Fruit fly (Drosophila melanogaster) whole organism, embryonic: Measurements from ENCODE around the gene Girdin.

ENCODE experiments used
- Ada2b ChIP-seq: fragments of 200-800 bp; sonication (Bioruptor generic); IDR thresholded peaks from 2 replicates; pipeline ENCODE4 v1.3.6; 2022; ENCODE audit warnings: missing biosample characterization, missing genetic modification characterization
- CG11085 ChIP-seq: fragments of 200-800 bp; sonication (Bioruptor generic); IDR thresholded peaks from 2 replicates; pipeline ENCODE4 v1.3.6; 2022; ENCODE audit warnings: missing biosample characterization, missing genetic modification characterization
- CG12071 ChIP-seq: fragments of 200-800 bp; sonication (Bioruptor generic); optimal IDR thresholded peaks from 3 replicates; lab custom pipeline; 2018; ENCODE audit warnings: missing biosample characterization, mild to moderate bottlenecking, missing genetic modification characterization
- CG13894 ChIP-seq: fragments of 200-800 bp; sonication (Bioruptor generic); optimal IDR thresholded peaks from 3 replicates; lab custom pipeline; 2018; ENCODE audit warnings: missing biosample characterization, mild to moderate bottlenecking, missing genetic modification characterization, moderate library complexity
- CG14014 ChIP-seq: fragments of 200-800 bp; sonication (Bioruptor generic); IDR thresholded peaks from 2 replicates; pipeline ENCODE4 v1.3.6; 2022; ENCODE audit warnings: missing biosample characterization, missing genetic modification characterization
- CG17385 ChIP-seq: fragments of 200-800 bp; sonication (Bioruptor generic); optimal IDR thresholded peaks from 3 replicates; lab custom pipeline; 2018; ENCODE audit warnings: missing biosample characterization, mild to moderate bottlenecking, missing genetic modification characterization
- CG2712 ChIP-seq: fragments of 200-800 bp; optimal IDR thresholded peaks from 3 replicates; lab custom pipeline; 2019; ENCODE audit warnings: missing biosample characterization, mild to moderate bottlenecking, missing genetic modification characterization, moderate library complexity
- CG4282 ChIP-seq: fragments of 200-800 bp; sonication (Bioruptor generic); optimal IDR thresholded peaks from 2 replicates; lab custom pipeline; 2016; ENCODE audit warnings: missing biosample characterization, missing genetic modification characterization
- CG4820 ChIP-seq: fragments of 200-800 bp; sonication (Bioruptor generic); optimal IDR thresholded peaks from 3 replicates; lab custom pipeline; 2016; ENCODE audit warnings: missing biosample characterization, missing genetic modification characterization
- CG6175 ChIP-seq: fragments of 200-800 bp; sonication (Bioruptor generic); IDR thresholded peaks from 3 replicates; pipeline ENCODE4 v1.3.6; 2022; ENCODE audit warnings: missing biosample characterization, missing genetic modification characterization
- CG7357 ChIP-seq: fragments of 200-800 bp; sonication (Bioruptor generic); IDR thresholded peaks from 3 replicates; pipeline ENCODE4 v1.3.6; 2022; ENCODE audit warnings: missing biosample characterization, missing genetic modification characterization
- CG7987 ChIP-seq: fragments of 200-800 bp; sonication (Bioruptor generic); optimal IDR thresholded peaks from 2 replicates; lab custom pipeline; 2018; ENCODE audit warnings: missing biosample characterization, mild to moderate bottlenecking, missing genetic modification characterization, moderate library complexity
- CTCF ChIP-seq: fragments of 200-800 bp; sonication (Bioruptor generic); optimal IDR thresholded peaks from 2 replicates; lab custom pipeline; 2017; ENCODE audit warnings: missing biosample characterization, mild to moderate bottlenecking, missing genetic modification characterization, moderate library complexity
- CoRest ChIP-seq: fragments of 200-800 bp; sonication (Bioruptor generic); optimal IDR thresholded peaks from 3 replicates; lab custom pipeline; 2018; ENCODE audit warnings: missing biosample characterization, mild to moderate bottlenecking, missing genetic modification characterization, moderate library complexity
- Dad ChIP-seq: fragments of 200-800 bp; sonication (Bioruptor generic); optimal IDR thresholded peaks from 3 replicates; lab custom pipeline; 2016; ENCODE audit warnings: missing biosample characterization, missing genetic modification characterization
- Dfd ChIP-seq, 2 experiments: fragments of >200 bp; optimal IDR thresholded peaks; 2 replicates each; lab custom pipeline; 2017; ENCODE audit warnings: missing biosample characterization in 2 of 2, missing genetic modification characterization in 2 of 2
- Eip74EF ChIP-seq, 2 experiments: fragments of 200-800 bp in 1 of 2; fragments of >200 bp in 1 of 2; sonication (Bioruptor generic) in 1 of 2; optimal IDR thresholded peaks; 2 replicates each; lab custom pipeline; 2017 to 2019; ENCODE audit warnings: missing biosample characterization in 2 of 2, missing genetic modification characterization in 2 of 2, mild to moderate bottlenecking in 1 of 2, moderate library complexity in 1 of 2
- Fer2 ChIP-seq: fragments of 200-800 bp; sonication (Bioruptor generic); optimal IDR thresholded peaks from 2 replicates; lab custom pipeline; 2018; ENCODE audit warnings: missing biosample characterization, mild to moderate bottlenecking, missing genetic modification characterization, moderate library complexity
- HmgZ ChIP-seq: fragments of 200-800 bp; sonication (Bioruptor generic); optimal IDR thresholded peaks from 2 replicates; lab custom pipeline; 2018; ENCODE audit warnings: missing biosample characterization, mild to moderate bottlenecking, missing genetic modification characterization
- MTF-1 ChIP-seq: fragments of 200-800 bp; sonication (Bioruptor generic); optimal IDR thresholded peaks from 2 replicates; lab custom pipeline; 2018; ENCODE audit warnings: missing biosample characterization, mild to moderate bottlenecking, missing genetic modification characterization, borderline replicate concordance
- Meics ChIP-seq: fragments of 200-800 bp; sonication (Bioruptor generic); optimal IDR thresholded peaks from 2 replicates; lab custom pipeline; 2017; ENCODE audit warnings: missing biosample characterization, mild to moderate bottlenecking, missing genetic modification characterization
- Neu2 ChIP-seq: fragments of 200-800 bp; sonication (Bioruptor generic); optimal IDR thresholded peaks from 3 replicates; lab custom pipeline; 2016; ENCODE audit warnings: missing biosample characterization, missing genetic modification characterization, borderline replicate concordance
- Oli ChIP-seq: fragments of 200-800 bp; sonication (Bioruptor generic); optimal IDR thresholded peaks from 2 replicates; lab custom pipeline; 2018; ENCODE audit warnings: missing biosample characterization, mild to moderate bottlenecking, missing genetic modification characterization, moderate library complexity
- Usf ChIP-seq: fragments of 200-800 bp; sonication (Bioruptor generic); optimal IDR thresholded peaks from 2 replicates; lab custom pipeline; 2017; ENCODE audit warnings: missing genotype, missing biosample characterization, missing genetic modification characterization
- Xrp1 ChIP-seq: fragments of 200-800 bp; sonication (Bioruptor generic); IDR thresholded peaks from 2 replicates; pipeline ENCODE4 v1.3.6; 2022; ENCODE audit warnings: missing biosample characterization, missing genetic modification characterization
- bab2 ChIP-seq: fragments of 200-800 bp; sonication (Bioruptor generic); optimal IDR thresholded peaks from 2 replicates; lab custom pipeline; 2016; ENCODE audit warnings: missing biosample characterization, missing genetic modification characterization
- dysf ChIP-seq: fragments of 200-800 bp; sonication (Bioruptor generic); IDR thresholded peaks from 3 replicates; pipeline ENCODE4 v1.3.6; 2022; ENCODE audit warnings: missing biosample characterization, missing genetic modification characterization
- exex ChIP-seq: fragments of 200-800 bp; sonication (Bioruptor generic); optimal IDR thresholded peaks from 4 replicates; lab custom pipeline; 2018; ENCODE audit warnings: missing biosample characterization, mild to moderate bottlenecking, missing genetic modification characterization, moderate library complexity
- eyg ChIP-seq: fragments of 200-800 bp; sonication (Bioruptor generic); optimal IDR thresholded peaks from 3 replicates; lab custom pipeline; 2016; ENCODE audit warnings: missing biosample characterization, missing genetic modification characterization
- fd102C ChIP-seq: fragments of 200-800 bp; sonication (Bioruptor generic); optimal IDR thresholded peaks from 2 replicates; lab custom pipeline; 2018; ENCODE audit warnings: missing biosample characterization, mild to moderate bottlenecking, missing genetic modification characterization, moderate library complexity
- kah ChIP-seq: fragments of 200-800 bp; sonication (Bioruptor generic); optimal IDR thresholded peaks from 2 replicates; lab custom pipeline; 2018; ENCODE audit warnings: missing biosample characterization, mild to moderate bottlenecking, missing genetic modification characterization
- lmd ChIP-seq: fragments of 200-800 bp; sonication (Bioruptor generic); IDR thresholded peaks from 2 replicates; pipeline ENCODE4 v1.3.6; 2022; ENCODE audit warnings: missing biosample characterization, missing genetic modification characterization
- mld ChIP-seq: fragments of 200-800 bp; sonication (Bioruptor generic); IDR thresholded peaks from 3 replicates; pipeline ENCODE4 v1.3.6; 2022; ENCODE audit warnings: missing biosample characterization, missing genetic modification characterization; ENCODE audit not compliant: partially characterized antibody
- nerfin-1 ChIP-seq: fragments of 200-800 bp; sonication (Bioruptor generic); optimal IDR thresholded peaks from 3 replicates; lab custom pipeline; 2019; ENCODE audit warnings: missing biosample characterization, mild to moderate bottlenecking, missing genetic modification characterization, moderate library complexity
- org-1 ChIP-seq: fragments of 200-800 bp; sonication (Bioruptor generic); optimal IDR thresholded peaks from 2 replicates; lab custom pipeline; 2017; ENCODE audit warnings: missing biosample characterization, missing genetic modification characterization
- stc ChIP-seq: fragments of 200-800 bp; sonication (Bioruptor generic); IDR thresholded peaks from 2 replicates; pipeline ENCODE4 v1.3.6; 2022; ENCODE audit warnings: missing biosample characterization, missing genetic modification characterization
- sug ChIP-seq: fragments of 200-800 bp; optimal IDR thresholded peaks from 2 replicates; lab custom pipeline; 2019; ENCODE audit warnings: missing biosample characterization, mild to moderate bottlenecking, missing genetic modification characterization, moderate library complexity

The Girdin gene

DNA sequence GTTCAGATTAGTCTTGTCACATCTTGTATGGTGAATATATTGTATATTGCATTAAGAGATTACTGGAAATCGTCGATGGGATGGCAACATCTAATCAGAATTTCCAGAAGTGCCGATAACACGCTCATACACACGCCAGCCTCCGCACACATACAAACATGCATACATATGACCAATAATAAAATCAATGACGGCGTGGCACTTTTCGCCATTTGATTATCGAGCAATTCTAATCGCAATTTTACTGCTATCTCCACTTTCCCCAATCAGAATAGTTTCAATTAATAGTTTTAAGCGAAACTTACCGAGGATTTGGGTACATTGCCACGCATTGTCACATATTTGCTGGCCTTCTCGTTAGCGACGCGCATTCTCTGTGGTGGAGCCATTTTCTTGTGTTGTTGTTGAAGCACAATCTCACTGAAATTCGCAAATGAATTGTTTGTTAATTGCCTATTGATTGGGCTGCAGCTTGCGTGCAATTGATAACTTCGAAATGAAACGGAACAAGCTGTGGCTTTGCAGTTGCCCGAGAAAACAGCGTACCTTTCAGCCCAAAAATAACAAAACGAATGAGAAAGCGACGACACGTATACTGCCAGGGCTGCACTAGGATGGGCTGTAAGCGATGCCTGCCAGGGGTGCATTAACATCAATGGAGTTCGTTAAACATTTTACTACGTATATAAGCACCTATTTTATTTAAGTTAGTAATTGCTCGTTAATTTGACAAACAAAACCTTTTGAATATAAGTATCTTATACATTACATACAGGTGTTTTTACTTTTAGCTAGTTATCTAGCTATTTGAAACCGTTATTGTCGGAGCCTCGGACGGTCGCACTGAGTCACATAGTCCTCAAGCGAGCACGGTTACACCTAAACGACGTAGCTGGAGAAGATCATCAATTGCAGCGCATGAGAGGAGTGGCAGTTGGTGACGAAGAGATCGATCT is 20.0 kb downstream of the Girdin start, which contains the start of the genes CG32276 and gry (continued):
- TF ChIP-seq CG7987 (GFP tag; lab: Kevin White, UChicago) (peak; percentile 74), lmd (GFP tag; lab: Robert Waterston, UW) (peak; percentile 65; the same call in 1 of the 2 replicates), CG4282 (GFP tag; lab: Kevin White, UChicago) (peak; percentile 67), CoRest (tag; lab: Kevin White, UChicago) (peak; percentile 78), CG12071 (GFP tag; lab: Kevin White, UChicago) (no peak), HmgZ (tag; lab: Kevin White, UChicago) (peak; percentile 93), CG7357 (peak; percentile 46; the same call in 1 of the 3 replicates), Usf (GFP tag; lab: Kevin White, UChicago) (peak; percentile 11), Dad (GFP tag; lab: Kevin White, UChicago) (peak; percentile 68), dysf (peak; percentile 74), CG13894 (tag; lab: Kevin White, UChicago) (no peak), stc (peak; percentile 62), bab2 (peak; percentile 82), Neu2 (GFP tag; lab: Kevin White, UChicago) (no peak), Eip74EF (GFP tag; optimal IDR thresholded peaks at IDR 0.05; lab: Kevin White, UChicago) (no peak), MTF-1 (GFP tag; lab: Kevin White, UChicago) (peak; percentile 42), eyg (peak; percentile 54), CTCF (GFP tag; lab: Kevin White, UChicago) (no peak), fd102C (GFP tag; lab: Kevin White, UChicago) (peak; percentile 18), exex (tag; lab: Kevin White, UChicago) (peak; percentile 42), CG4820 (GFP tag; lab: Kevin White, UChicago) (peak; percentile 77), org-1 (GFP tag; lab: Kevin White, UChicago) (peak; percentile 30), kah (no peak), mld (GFP tag; lab: Robert Waterston, UW) (no peak)

DNA sequence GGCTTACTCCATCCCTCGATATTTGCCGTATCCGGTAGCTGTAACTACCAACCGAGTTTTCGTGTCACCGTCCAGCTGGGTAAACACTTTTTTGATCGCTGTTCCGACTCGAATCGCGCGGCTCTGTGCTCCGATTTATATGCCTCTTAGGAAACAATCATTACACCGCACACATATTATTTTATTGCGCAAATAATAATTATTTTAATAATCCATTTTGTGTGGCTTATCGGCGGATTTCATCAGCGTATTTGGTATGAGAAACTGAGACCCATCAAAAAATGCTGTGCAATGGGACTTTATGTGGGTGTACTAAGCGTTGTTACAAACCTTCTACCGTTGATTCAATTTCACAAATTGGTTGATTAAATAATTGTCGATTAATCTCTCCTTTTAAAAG is 24.3 kb downstream of the Girdin start, which contains the start of gene CG32271:
CG32271 (minus strand) TSS at position 101 of the 400 bp plus-strand sequence.
- TF ChIP-seq nerfin-1 (tag; lab: Kevin White, UChicago) (no peak), CG17385 (GFP tag; lab: Kevin White, UChicago) (no peak), CG6175 (no peak), sug (no peak), CG2712 (tag; lab: Kevin White, UChicago) (no peak), Fer2 (no peak), HmgZ (tag; lab: Kevin White, UChicago) (no peak), Xrp1 (GFP tag; lab: Robert Waterston, UW) (no peak), Dfd (GFP tag; optimal IDR thresholded peaks at IDR 0.05; lab: Kevin White, UChicago) (no peak), CG14014 (no peak), Meics (no peak), Ada2b (GFP tag; lab: Robert Waterston, UW) (no peak), CG11085 (no peak)
- TF ChIP-seq, all 482 proteins: peak for 0

DNA sequence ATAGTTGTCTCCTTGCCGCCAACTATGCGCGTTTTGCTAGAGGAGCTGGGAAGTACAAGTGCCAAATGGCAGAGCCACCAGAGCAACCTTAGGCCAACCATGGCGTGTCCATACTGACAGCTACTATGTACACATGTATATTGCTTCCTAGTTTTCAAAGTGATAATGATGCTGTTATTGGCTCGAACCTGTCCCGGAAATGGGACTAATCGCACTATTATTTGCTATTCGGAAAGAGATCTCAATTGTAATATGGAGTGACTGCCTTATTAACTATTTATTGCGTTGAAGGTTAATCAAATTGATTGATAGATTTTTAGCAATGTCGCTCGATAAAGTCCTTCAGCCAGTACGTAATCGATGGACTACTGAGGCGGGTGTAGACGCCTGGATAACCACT is 25.6 kb downstream of the Girdin start, which contains the start of gene CG33159:
CG33159 (minus strand) TSS at position 101 of the 400 bp plus-strand sequence.
- no peak for TF ChIP-seq CG14014
- TF ChIP-seq Oli, result no peak
